Worm (Caenorhabditis elegans) whole organism, early embryonic: ENCODE results near the gene B0252.11.
"Not testable (repeated sequence)": the region's sequence is repeated elsewhere in the genome, so short reads cannot be mapped to it uniquely, and the experiment has no call there.

Source experiments
- aly-1 ChIP-seq: sonication (generic microtip); optimal IDR thresholded peaks from 2 replicates; lab custom pipeline; 2016; ENCODE audit warnings: missing genetic modification characterization, missing compliant biosample characterization
- ama-1 ChIP-seq: fragments of 150-350 bp; optimal IDR thresholded peaks from 2 replicates; lab custom pipeline; 2014
- ceh-13 ChIP-seq: fragments of 200-800 bp; sonication (Bioruptor generic); optimal IDR thresholded peaks from 2 replicates; lab custom pipeline; 2018; ENCODE audit warnings: mild to moderate bottlenecking, missing genetic modification characterization, missing compliant biosample characterization
- ceh-36 ChIP-seq: sonication (generic microtip); optimal IDR thresholded peaks from 2 replicates; lab custom pipeline; 2016; ENCODE audit warnings: missing genetic modification characterization, inconsistent platforms, missing compliant biosample characterization
- ets-7 ChIP-seq: sonication (generic microtip); optimal IDR thresholded peaks from 2 replicates; lab custom pipeline; 2016; ENCODE audit warnings: missing genotype, missing genetic modification characterization, missing compliant biosample characterization
- flt-1 ChIP-seq: fragments of 200-800 bp; sonication (Bioruptor generic); IDR thresholded peaks from 2 replicates; pipeline ENCODE4 v1.3.6; 2022; ENCODE audit warnings: missing genetic modification characterization, missing compliant biosample characterization
- hmg-4 ChIP-seq: fragments of 200-800 bp; sonication (Bioruptor generic); optimal IDR thresholded peaks from 2 replicates; lab custom pipeline; 2018; ENCODE audit warnings: mild to moderate bottlenecking, missing genetic modification characterization, missing compliant biosample characterization

ce11 chrII:6907657-6908056, 10.0 kb downstream of the B0252.11 start, which contains the start of gene B0252.3:
- not testable (repeated sequence) for TF ChIP-seq ama-1; hmg-4 (GFP tag; lab: Kevin White, UChicago); ceh-36 (tag; lab: Kevin White, UChicago); flt-1 (GFP tag; lab: Robert Waterston, UW); aly-1 (tag; lab: Kevin White, UChicago); ceh-13; ets-7 (tag; lab: Kevin White, UChicago)
